Fruit fly (Drosophila melanogaster) whole organism, pupa: ENCODE measurements around the gene Jhbp3.

Experiments
- CG10348 ChIP-seq: fragments of 200-800 bp; sonication (Bioruptor generic); IDR thresholded peaks from 2 replicates; pipeline ENCODE4 v1.3.6; 2022; ENCODE audit warnings: missing biosample characterization, missing genetic modification characterization
- CG12605 ChIP-seq: fragments of 200-800 bp; sonication (Bioruptor generic); IDR thresholded peaks from 2 replicates; pipeline ENCODE4 v1.3.6; 2022; ENCODE audit warnings: missing biosample characterization, missing genetic modification characterization
- CG13204 ChIP-seq: fragments of 200-800 bp; sonication (Bioruptor generic); optimal IDR thresholded peaks from 2 replicates; lab custom pipeline; 2018; ENCODE audit warnings: missing biosample characterization, mild to moderate bottlenecking, missing genetic modification characterization, moderate library complexity
- CG14655 ChIP-seq: fragments of 200-800 bp; sonication (Bioruptor generic); optimal IDR thresholded peaks from 3 replicates; lab custom pipeline; 2017; ENCODE audit warnings: mild to moderate bottlenecking, missing biosample characterization, missing genetic modification reagents, missing genetic modification characterization
- CG15710 ChIP-seq: fragments of 200-800 bp; sonication (Bioruptor generic); optimal IDR thresholded peaks from 2 replicates; lab custom pipeline; 2018; ENCODE audit warnings: missing biosample characterization, mild to moderate bottlenecking, missing genetic modification characterization, moderate library complexity
- CG17806 ChIP-seq: fragments of 200-800 bp; sonication (Bioruptor generic); optimal IDR thresholded peaks from 2 replicates; lab custom pipeline; 2018; ENCODE audit warnings: missing biosample characterization, mild to moderate bottlenecking, missing genetic modification characterization, moderate library complexity
- CG32121 ChIP-seq: fragments of 200-800 bp; sonication (Bioruptor generic); IDR thresholded peaks from 2 replicates; pipeline ENCODE4 v1.3.6; 2022; ENCODE audit warnings: missing biosample characterization, missing genetic modification characterization
- CG34367 ChIP-seq: fragments of 200-800 bp; sonication (Bioruptor generic); optimal IDR thresholded peaks from 2 replicates; lab custom pipeline; 2018; ENCODE audit warnings: missing biosample characterization, mild to moderate bottlenecking, missing genetic modification characterization
- CG4496 ChIP-seq: fragments of 200-800 bp; sonication (Bioruptor generic); IDR thresholded peaks from 3 replicates; pipeline ENCODE4 v1.3.6; 2022; ENCODE audit warnings: missing biosample characterization, missing genetic modification characterization
- CG8159 ChIP-seq: fragments of 200-800 bp; sonication (Bioruptor generic); optimal IDR thresholded peaks from 3 replicates; lab custom pipeline; 2018; ENCODE audit warnings: missing biosample characterization, mild to moderate bottlenecking, missing genetic modification characterization, moderate library complexity
- CG8301 ChIP-seq: fragments of 200-800 bp; sonication (Bioruptor generic); optimal IDR thresholded peaks from 2 replicates; lab custom pipeline; 2018; ENCODE audit warnings: missing biosample characterization, mild to moderate bottlenecking, missing genetic modification characterization
- CG9948 ChIP-seq: fragments of 200-800 bp; sonication (Bioruptor generic); optimal IDR thresholded peaks from 2 replicates; lab custom pipeline; 2018; ENCODE audit warnings: missing biosample characterization, mild to moderate bottlenecking, missing genetic modification characterization, moderate library complexity
- D1 ChIP-seq: fragments of 200-800 bp; sonication (Bioruptor generic); optimal IDR thresholded peaks from 2 replicates; lab custom pipeline; 2018; ENCODE audit warnings: missing biosample characterization, mild to moderate bottlenecking, missing genetic modification characterization, moderate library complexity
- EcR ChIP-seq: fragments of 200-800 bp; sonication (Bioruptor generic); optimal IDR thresholded peaks from 3 replicates; lab custom pipeline; 2019; ENCODE audit warnings: missing biosample characterization, missing genetic modification characterization, mild to moderate bottlenecking, moderate library complexity, missing genetic modification reagents
- Ets98B ChIP-seq: fragments of 200-800 bp; sonication (Bioruptor generic); IDR thresholded peaks from 2 replicates; pipeline ENCODE4 v1.3.6; 2022; ENCODE audit warnings: missing biosample characterization, missing genetic modification characterization
- Pif1A ChIP-seq: fragments of 200-800 bp; sonication (Bioruptor generic); optimal IDR thresholded peaks from 3 replicates; lab custom pipeline; 2016; ENCODE audit warnings: missing biosample characterization, missing genetic modification characterization
- Pif1B ChIP-seq: fragments of 200-800 bp; sonication (Bioruptor generic); optimal IDR thresholded peaks from 3 replicates; lab custom pipeline; 2016; ENCODE audit warnings: missing biosample characterization, missing genetic modification characterization
- Snoo ChIP-seq: fragments of 200-800 bp; sonication (Bioruptor generic); optimal IDR thresholded peaks from 3 replicates; lab custom pipeline; 2017; ENCODE audit warnings: missing biosample characterization, mild to moderate bottlenecking, missing genetic modification characterization, inconsistent platforms
- fd96Ca ChIP-seq: fragments of 200-800 bp; sonication (Bioruptor generic); IDR thresholded peaks from 3 replicates; pipeline ENCODE4 v1.3.6; 2022; ENCODE audit warnings: missing biosample characterization, missing genetic modification characterization
- gl ChIP-seq: fragments of 200-800 bp; sonication (Bioruptor generic); optimal IDR thresholded peaks from 2 replicates; lab custom pipeline; 2018; ENCODE audit warnings: missing biosample characterization, mild to moderate bottlenecking, missing genetic modification characterization
- rn ChIP-seq: fragments of 200-800 bp; sonication (Bioruptor generic); IDR thresholded peaks from 2 replicates; pipeline ENCODE4 v1.3.6; 2022; ENCODE audit warnings: missing biosample characterization, missing genetic modification characterization

The Jhbp3 gene

dm6 chr3R:4910839-4911341 lies 44.2 kb downstream of the Jhbp3 start:
- peak; percentile 48; the same call in 1 of the 2 replicates for TF ChIP-seq Ets98B (GFP tag; lab: Robert Waterston, UW)
- TF ChIP-seq CG12605 (GFP tag; lab: Robert Waterston, UW) = no peak
- TF ChIP-seq CG13204 (GFP tag; lab: Kevin White, UChicago) = peak; percentile 94
- peak; percentile 76 for TF ChIP-seq CG4496 (GFP tag; lab: Robert Waterston, UW)
- no peak for TF ChIP-seq CG34367 (tag; lab: Kevin White, UChicago)
- TF ChIP-seq gl = peak; percentile 31
- peak; percentile 60; the same call in 2 of the 3 replicates for TF ChIP-seq fd96Ca (GFP tag; lab: Robert Waterston, UW)
- TF ChIP-seq EcR (GFP tag; lab: Kevin White, UChicago) = peak; percentile 74

- peak; percentile 28; the same call in 1 of the 2 replicates for TF ChIP-seq CG12605 (GFP tag; lab: Robert Waterston, UW)
- peak; percentile 19 for TF ChIP-seq CG8159 (tag; lab: Kevin White, UChicago)
- TF ChIP-seq CG4496 (GFP tag; lab: Robert Waterston, UW) = peak; percentile 67
- peak; percentile 37; the same call in 1 of the 2 replicates for TF ChIP-seq Ets98B (GFP tag; lab: Robert Waterston, UW)
- peak; percentile 14 for TF ChIP-seq Pif1A (GFP tag; lab: Kevin White, UChicago)
- no peak for TF ChIP-seq CG15710
- no peak for TF ChIP-seq gl
- peak; percentile 12 for TF ChIP-seq CG17806 (tag; lab: Kevin White, UChicago)
- TF ChIP-seq Snoo = peak; percentile 13
- peak; percentile 44 for TF ChIP-seq D1 (tag; lab: Kevin White, UChicago)
- peak; percentile 14; the same call in 1 of the 2 replicates for TF ChIP-seq CG32121 (GFP tag; lab: Robert Waterston, UW)
- no peak for TF ChIP-seq CG34367 (tag; lab: Kevin White, UChicago)
Measured at dm6 chr3R:4910365-4910810, 44.7 kb downstream of the Jhbp3 start, which contains the start of gene Cdep. Cdep (plus strand) TSS chr3R:4910552.

DNA sequence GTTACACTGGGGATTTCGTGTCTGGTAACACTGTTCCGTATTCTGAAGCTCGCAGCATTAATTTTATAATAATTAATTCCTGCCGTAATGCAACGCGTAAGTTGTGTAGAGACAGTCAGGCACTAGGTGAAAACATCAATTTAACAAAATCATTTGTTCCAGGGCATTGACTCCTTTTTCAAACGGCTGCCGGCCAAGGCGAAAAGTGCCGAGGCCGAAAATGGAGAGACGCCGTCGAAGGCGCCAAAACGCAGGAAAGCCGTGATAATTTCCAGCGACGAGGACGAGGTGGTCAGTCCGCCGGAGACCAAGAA lies 48.5 kb downstream of the Jhbp3 start:
- TF ChIP-seq EcR (GFP tag; lab: Kevin White, UChicago) = peak; percentile 6
- no peak for TF ChIP-seq Pif1A (GFP tag; lab: Kevin White, UChicago)
- TF ChIP-seq CG8301 (tag; lab: Kevin White, UChicago) = no peak

DNA sequence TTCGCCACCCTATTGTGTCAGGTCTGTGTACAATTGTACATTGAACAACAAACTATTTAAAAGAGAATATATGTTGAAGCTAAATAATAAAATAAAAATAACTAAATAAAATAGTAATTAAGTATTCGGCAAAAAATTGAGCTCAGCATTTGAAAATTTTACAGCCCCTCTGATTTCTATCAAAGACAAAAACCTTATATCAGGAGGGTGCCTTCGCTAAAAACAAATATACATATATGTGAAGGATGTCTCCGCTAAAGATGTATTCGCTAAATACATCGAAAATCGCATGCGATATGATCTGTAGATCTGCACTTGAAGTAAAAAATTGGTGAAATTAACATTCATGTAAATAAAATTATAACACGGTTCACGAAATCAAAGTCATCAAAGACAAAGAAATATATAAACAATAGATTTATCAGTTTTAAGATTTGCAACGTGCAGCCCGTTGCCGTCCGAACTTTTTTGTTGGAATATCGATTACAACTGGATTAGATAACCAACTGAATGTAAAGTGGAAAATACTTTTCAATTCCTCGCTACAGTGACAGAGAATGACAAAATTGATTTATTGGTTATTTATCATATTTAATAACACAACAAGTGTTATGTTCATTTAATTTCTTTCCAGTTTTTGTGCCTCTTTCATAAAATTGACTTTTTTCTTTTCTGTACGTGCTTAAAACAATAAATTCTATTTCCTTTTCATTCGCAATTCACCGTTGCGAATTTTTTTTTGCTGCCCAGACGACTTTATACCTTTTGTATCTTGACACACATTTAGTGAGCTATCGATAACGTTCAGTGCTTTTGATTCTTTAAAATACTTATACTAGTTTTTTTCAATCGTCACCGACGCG lies 49.1 kb downstream of the Jhbp3 start, which contains the start of gene Gnf1:
TSS of gene Gnf1 (plus strand) at position 859 of the 863 bp plus-strand sequence.
- TF ChIP-seq CG8301 (tag; lab: Kevin White, UChicago) = no peak
- TF ChIP-seq CG13204 (GFP tag; lab: Kevin White, UChicago) = no peak
- no peak for TF ChIP-seq rn (GFP tag; lab: Robert Waterston, UW)
- TF ChIP-seq Ets98B (GFP tag; lab: Robert Waterston, UW) = no peak
- no peak for TF ChIP-seq CG4496 (GFP tag; lab: Robert Waterston, UW)
- TF ChIP-seq CG17806 (tag; lab: Kevin White, UChicago) = no peak
- TF ChIP-seq Snoo = no peak
- no peak for TF ChIP-seq EcR (GFP tag; lab: Kevin White, UChicago)
- no peak for TF ChIP-seq CG15710
- TF ChIP-seq CG9948 (tag; lab: Kevin White, UChicago) = no peak
- TF ChIP-seq CG32121 (GFP tag; lab: Robert Waterston, UW) = no peak
- no peak for TF ChIP-seq Pif1B (GFP tag; lab: Kevin White, UChicago)

- no peak for TF ChIP-seq CG12605 (GFP tag; lab: Robert Waterston, UW)
- TF ChIP-seq CG14655 (GFP tag; lab: Kevin White, UChicago) = no peak
- TF ChIP-seq CG15710 = no peak
- no peak for TF ChIP-seq fd96Ca (GFP tag; lab: Robert Waterston, UW)
- TF ChIP-seq Pif1B (GFP tag; lab: Kevin White, UChicago) = no peak
- TF ChIP-seq CG4496 (GFP tag; lab: Robert Waterston, UW) = no peak
- TF ChIP-seq gl = no peak
- no peak for TF ChIP-seq rn (GFP tag; lab: Robert Waterston, UW)
- no peak for TF ChIP-seq Pif1A (GFP tag; lab: Kevin White, UChicago)
Measured at dm6 chr3R:4904844-4905243, 50.2 kb downstream of the Jhbp3 start.

DNA sequence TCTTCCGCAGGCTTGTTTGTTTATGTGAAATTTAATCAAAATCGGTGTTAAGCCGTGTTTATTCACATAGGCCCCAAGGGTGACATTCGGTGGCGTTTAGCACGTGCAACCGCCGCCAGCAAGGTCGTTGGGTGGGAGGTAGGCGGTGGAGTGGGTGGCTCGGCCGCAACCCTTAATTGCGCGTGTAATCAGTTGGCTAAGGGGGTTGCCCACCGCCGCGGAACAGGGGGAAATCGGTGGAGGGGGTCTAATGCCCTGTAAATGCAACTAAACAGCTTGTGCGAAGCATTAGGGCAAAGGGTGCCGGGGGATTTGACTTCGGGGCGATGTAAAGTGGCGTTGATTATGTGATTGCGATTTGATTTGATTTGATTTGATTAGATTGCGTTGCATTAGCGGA lies 51.5 kb downstream of the Jhbp3 start:
- TF ChIP-seq CG10348 (GFP tag; lab: Robert Waterston, UW) (no peak), rn (GFP tag; lab: Robert Waterston, UW) (no peak), gl (no peak), CG17806 (tag; lab: Kevin White, UChicago) (no peak)
